ENCODE assay signal across 1 fruit fly cellular context in genomic region chrX:6265456-6265877, dm6.
A peak's percentile ranks its signal among the peaks of the same experiment; 100 is the strongest.
TF ChIP-seq lines count a peak whose summit lies in the region.

No protein-coding gene starts in this region.

TF ChIP-seq in whole organism, embryonic, 481 proteins besides CTCF, POLR2A, EP300 and RAD21 (continued from another document):
- TF ChIP-seq Sin3A (optimal IDR thresholded peaks at IDR 0.05; lab: Kevin White, UChicago) (no peak), CG3726 (GFP tag; IDR thresholded peaks at IDR 0.05; lab: Robert Waterston, UW) (peak; percentile 89), Dll (GFP tag; IDR thresholded peaks at IDR 0.05; lab: Robert Waterston, UW; ENCODE audit: partially characterized antibody) (no peak), CG10654 (GFP tag; optimal IDR thresholded peaks at IDR 0.05; lab: Kevin White, UChicago) (peak; percentile 94), CG12071 (GFP tag; optimal IDR thresholded peaks at IDR 0.05; lab: Kevin White, UChicago) (peak; percentile 93), CG11723 (GFP tag; optimal IDR thresholded peaks at IDR 0.05; lab: Kevin White, UChicago) (peak; percentile 94), Side (GFP tag; optimal IDR thresholded peaks at IDR 0.05; lab: Kevin White, UChicago) (peak; percentile 93), B-H1 (GFP tag; IDR thresholded peaks at IDR 0.05; lab: Robert Waterston, UW) (peak; percentile 93), CG11398 (GFP tag; optimal IDR thresholded peaks at IDR 0.05; lab: Kevin White, UChicago) (peak; percentile 89), CG6854 (GFP tag; optimal IDR thresholded peaks at IDR 0.05; lab: Kevin White, UChicago) (peak; percentile 92), CG3838 (GFP tag; optimal IDR thresholded peaks at IDR 0.05; lab: Kevin White, UChicago) (peak; percentile 86), hbn (GFP tag; IDR thresholded peaks at IDR 0.05; lab: Robert Waterston, UW; ENCODE audit: partially characterized antibody) (no peak), CG2678 (tag; optimal IDR thresholded peaks at IDR 0.05; lab: Kevin White, UChicago) (peak; percentile 97), bab2 (GFP tag; optimal IDR thresholded peaks at IDR 0.05; lab: Kevin White, UChicago) (peak; percentile 95), row (GFP tag; IDR thresholded peaks at IDR 0.05; lab: Robert Waterston, UW) (peak; percentile 92), tin (GFP tag; optimal IDR thresholded peaks at IDR 0.05; lab: Kevin White, UChicago) (peak; percentile 95), ERR (GFP tag; optimal IDR thresholded peaks at IDR 0.05; lab: Kevin White, UChicago) (peak; percentile 87), CG16815 (GFP tag; optimal IDR thresholded peaks at IDR 0.05; lab: Kevin White, UChicago) (peak; percentile 94), insv (GFP tag; optimal IDR thresholded peaks at IDR 0.05; lab: Kevin White, UChicago) (peak; percentile 17 to 67), CG15601 (tag; optimal IDR thresholded peaks at IDR 0.05; lab: Kevin White, UChicago) (peak; percentile 93), CG2120 (GFP tag; optimal IDR thresholded peaks at IDR 0.05; lab: Kevin White, UChicago) (peak; percentile 94), Med (GFP tag; lab: Kevin White, UChicago) (peak; percentile 99), CG13123 (GFP tag; optimal IDR thresholded peaks at IDR 0.05; lab: Kevin White, UChicago) (peak; percentile 93), CG17912 (GFP tag; optimal IDR thresholded peaks at IDR 0.05; lab: Kevin White, UChicago) (peak; percentile 82), en (GFP tag; optimal IDR thresholded peaks at IDR 0.05; lab: Kevin White, UChicago) (peak; percentile 96), CG1602 (GFP tag; optimal IDR thresholded peaks at IDR 0.05; lab: Kevin White, UChicago) (peak; percentile 95), Bgb (GFP tag; IDR thresholded peaks at IDR 0.05; lab: Robert Waterston, UW; ENCODE audit: partially characterized antibody) (no peak), CG33557 (GFP tag; optimal IDR thresholded peaks at IDR 0.05; lab: Kevin White, UChicago) (peak; percentile 65), CG16779 (GFP tag; IDR thresholded peaks at IDR 0.05; lab: Robert Waterston, UW) (peak; percentile 85), Hr51 (GFP tag; optimal IDR thresholded peaks at IDR 0.05; lab: Kevin White, UChicago) (peak; percentile 90 to 99), HmgZ (tag; optimal IDR thresholded peaks at IDR 0.05; lab: Kevin White, UChicago) (peak; percentile 96), dm (GFP tag; optimal IDR thresholded peaks at IDR 0.05; lab: Kevin White, UChicago) (peak; percentile 87), Fer2 (tag; optimal IDR thresholded peaks at IDR 0.05; lab: Kevin White, UChicago) (peak; percentile 84), salm (tag; optimal IDR thresholded peaks at IDR 0.05; lab: Kevin White, UChicago) (peak; percentile 97), gt (GFP tag; IDR thresholded peaks at IDR 0.05; lab: Robert Waterston, UW) (peak; percentile 85), CG3407 (GFP tag; optimal IDR thresholded peaks at IDR 0.05; lab: Kevin White, UChicago) (peak; percentile 93), CG8281 (tag; optimal IDR thresholded peaks at IDR 0.05; lab: Kevin White, UChicago) (peak; percentile 82)
